Worm (Caenorhabditis elegans): ENCODE results near the gene rpi-1.

The rpi-1 gene

DNA sequence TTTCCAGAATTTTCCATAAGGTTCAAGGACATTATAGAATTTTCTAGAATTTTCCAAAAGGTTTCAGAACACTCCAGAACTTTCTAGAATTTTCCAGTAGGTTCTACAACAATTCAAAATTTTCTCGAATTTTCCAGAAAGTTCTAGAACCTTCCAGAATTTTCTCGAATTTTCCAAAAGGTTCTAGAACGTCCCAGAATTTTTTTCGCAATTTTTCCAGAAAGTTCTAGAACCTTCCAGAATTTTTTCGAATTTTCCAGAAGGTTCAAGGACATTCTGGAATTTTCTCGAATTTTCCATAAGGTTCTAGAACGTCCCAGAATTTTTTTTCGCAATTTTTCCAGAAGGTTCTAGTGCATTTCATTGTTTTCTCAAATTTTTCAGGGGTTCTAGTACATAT lies 15.5 kb upstream of the rpi-1 start:
- TF ChIP-seq med-1 (GFP tag; optimal IDR thresholded peaks at IDR 0.05; ENCODE audit: insufficient read depth) (no peak), cog-1 (tag; optimal IDR thresholded peaks at IDR 0.05) (no peak), tab-1 (GFP tag; IDR thresholded peaks at IDR 0.05) (no peak), flt-1 (GFP tag; IDR thresholded peaks at IDR 0.05) (no peak), klf-2 (GFP tag; conservative IDR thresholded peaks at IDR 0.05) (no peak), ztf-23 (GFP tag; IDR thresholded peaks at IDR 0.05) (no peak), ref-1 (GFP tag; conservative IDR thresholded peaks at IDR 0.05) (no peak), T22C8.4 (GFP tag; IDR thresholded peaks at IDR 0.05) (no peak)

- TF ChIP-seq cog-1 (tag; optimal IDR thresholded peaks at IDR 0.05) (peak; percentile 74), flt-1 (GFP tag; IDR thresholded peaks at IDR 0.05) (peak; percentile 76), T22C8.4 (GFP tag; IDR thresholded peaks at IDR 0.05) (no peak), ztf-29 (GFP tag; IDR thresholded peaks at IDR 0.05) (peak; percentile 52; the same call in 1 of the 2 replicates), ref-1 (GFP tag; conservative IDR thresholded peaks at IDR 0.05) (no peak), tab-1 (GFP tag; IDR thresholded peaks at IDR 0.05) (peak; percentile 71; the same call in 1 of the 2 replicates), med-1 (GFP tag; optimal IDR thresholded peaks at IDR 0.05; ENCODE audit: insufficient read depth) (no peak), klf-2 (GFP tag; conservative IDR thresholded peaks at IDR 0.05) (0 out of 2 replicates have a peak, but pooled peaks have one; percentile 41), ztf-23 (GFP tag; IDR thresholded peaks at IDR 0.05) (peak; percentile 83)
Observed at ce11 chrII:13976161-13976560, 13.9 kb upstream of the rpi-1 start, which contains the start of gene Y39G8B.2. Gene Y39G8B.2 (minus strand): TSS chrII:13976221.

DNA sequence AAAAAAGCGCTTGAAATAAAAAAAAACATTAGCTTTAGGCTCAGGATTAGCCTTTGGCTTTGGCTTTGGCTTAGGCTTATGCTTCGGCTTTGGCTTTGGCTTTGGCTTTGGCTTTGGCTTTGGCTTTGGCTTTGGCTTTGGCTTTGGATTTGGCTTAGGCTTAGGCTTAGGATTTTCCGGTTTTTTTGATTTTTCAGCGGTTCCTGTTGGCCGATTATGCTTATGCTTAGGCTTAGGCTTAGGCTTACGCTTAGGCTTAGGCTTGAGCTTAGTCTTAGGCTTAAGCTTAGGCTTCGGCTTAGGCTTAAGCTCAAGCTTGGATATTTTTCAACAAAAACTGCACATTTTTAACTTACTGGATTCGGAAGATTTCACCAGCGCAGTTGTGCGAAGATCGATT lies 11.9 kb upstream of the rpi-1 start:
- TF ChIP-seq ztf-29 (GFP tag; IDR thresholded peaks at IDR 0.05) (peak; percentile 74; the same call in 1 of the 2 replicates), klf-2 (GFP tag; conservative IDR thresholded peaks at IDR 0.05) (no peak), tab-1 (GFP tag; IDR thresholded peaks at IDR 0.05) (no peak)

ce11 chrII:13973514-13973913 lies 11.3 kb upstream of the rpi-1 start, which contains the start of gene Y39G8B.1:
Gene Y39G8B.1 (minus strand): TSS chrII:13973812.
- TF ChIP-seq ztf-29 (GFP tag; IDR thresholded peaks at IDR 0.05) = no peak
- no peak for TF ChIP-seq tab-1 (GFP tag; IDR thresholded peaks at IDR 0.05)
- no peak for TF ChIP-seq ztf-23 (GFP tag; IDR thresholded peaks at IDR 0.05)

ce11 chrII:13972199-13972598 lies 10.0 kb upstream of the rpi-1 start:
- TF ChIP-seq flt-1 (GFP tag; IDR thresholded peaks at IDR 0.05) (no peak), klf-2 (GFP tag; conservative IDR thresholded peaks at IDR 0.05) (no peak), med-1 (GFP tag; optimal IDR thresholded peaks at IDR 0.05; ENCODE audit: insufficient read depth) (no peak), ztf-29 (GFP tag; IDR thresholded peaks at IDR 0.05) (no peak), T22C8.4 (GFP tag; IDR thresholded peaks at IDR 0.05) (no peak), cog-1 (tag; optimal IDR thresholded peaks at IDR 0.05) (no peak), tab-1 (GFP tag; IDR thresholded peaks at IDR 0.05) (no peak), ztf-23 (GFP tag; IDR thresholded peaks at IDR 0.05) (no peak)

- TF ChIP-seq T22C8.4 (GFP tag; IDR thresholded peaks at IDR 0.05) (no peak), ztf-23 (GFP tag; IDR thresholded peaks at IDR 0.05) (no peak), tab-1 (GFP tag; IDR thresholded peaks at IDR 0.05) (no peak), klf-2 (GFP tag; conservative IDR thresholded peaks at IDR 0.05) (no peak), flt-1 (GFP tag; IDR thresholded peaks at IDR 0.05) (no peak), cog-1 (tag; optimal IDR thresholded peaks at IDR 0.05) (no peak), ref-1 (GFP tag; conservative IDR thresholded peaks at IDR 0.05) (no peak), ztf-29 (GFP tag; IDR thresholded peaks at IDR 0.05) (no peak), med-1 (GFP tag; optimal IDR thresholded peaks at IDR 0.05; ENCODE audit: insufficient read depth) (no peak)
Observed at ce11 chrII:13968979-13969378, 6.8 kb upstream of the rpi-1 start, which contains the start of gene sre-43. Gene sre-43 (minus strand): TSS chrII:13969079.

- no peak for TF ChIP-seq T22C8.4 (GFP tag; IDR thresholded peaks at IDR 0.05)
- TF ChIP-seq flt-1 (GFP tag; IDR thresholded peaks at IDR 0.05) = no peak
- TF ChIP-seq ztf-29 (GFP tag; IDR thresholded peaks at IDR 0.05) = no peak
- no peak for TF ChIP-seq ztf-23 (GFP tag; IDR thresholded peaks at IDR 0.05)
- TF ChIP-seq tab-1 (GFP tag; IDR thresholded peaks at IDR 0.05) = no peak
- TF ChIP-seq med-1 (GFP tag; optimal IDR thresholded peaks at IDR 0.05; ENCODE audit: insufficient read depth) = no peak
- no peak for TF ChIP-seq cog-1 (tag; optimal IDR thresholded peaks at IDR 0.05)
- TF ChIP-seq ref-1 (GFP tag; conservative IDR thresholded peaks at IDR 0.05) = no peak
- no peak for TF ChIP-seq klf-2 (GFP tag; conservative IDR thresholded peaks at IDR 0.05)
Observed at ce11 chrII:13966242-13966641, 4.0 kb upstream of the rpi-1 start, which contains the start of gene W07G1.7. Gene W07G1.7 (minus strand): TSS chrII:13966342.

ce11 chrII:13964325-13964724 lies 2.1 kb upstream of the rpi-1 start:
- TF ChIP-seq cog-1 (tag; optimal IDR thresholded peaks at IDR 0.05) (no peak), ztf-23 (GFP tag; IDR thresholded peaks at IDR 0.05) (no peak), ref-1 (GFP tag; conservative IDR thresholded peaks at IDR 0.05) (no peak), flt-1 (GFP tag; IDR thresholded peaks at IDR 0.05) (no peak), klf-2 (GFP tag; conservative IDR thresholded peaks at IDR 0.05) (no peak), med-1 (GFP tag; optimal IDR thresholded peaks at IDR 0.05; ENCODE audit: insufficient read depth) (no peak)

- TF ChIP-seq ref-1 (GFP tag; conservative IDR thresholded peaks at IDR 0.05) (no peak), cog-1 (tag; optimal IDR thresholded peaks at IDR 0.05) (no peak), ztf-29 (GFP tag; IDR thresholded peaks at IDR 0.05) (no peak), med-1 (GFP tag; optimal IDR thresholded peaks at IDR 0.05; ENCODE audit: insufficient read depth) (no peak), klf-2 (GFP tag; conservative IDR thresholded peaks at IDR 0.05) (no peak), flt-1 (GFP tag; IDR thresholded peaks at IDR 0.05) (no peak)
Observed at ce11 chrII:13961567-13961966, 652 bp downstream of the rpi-1 start.

DNA sequence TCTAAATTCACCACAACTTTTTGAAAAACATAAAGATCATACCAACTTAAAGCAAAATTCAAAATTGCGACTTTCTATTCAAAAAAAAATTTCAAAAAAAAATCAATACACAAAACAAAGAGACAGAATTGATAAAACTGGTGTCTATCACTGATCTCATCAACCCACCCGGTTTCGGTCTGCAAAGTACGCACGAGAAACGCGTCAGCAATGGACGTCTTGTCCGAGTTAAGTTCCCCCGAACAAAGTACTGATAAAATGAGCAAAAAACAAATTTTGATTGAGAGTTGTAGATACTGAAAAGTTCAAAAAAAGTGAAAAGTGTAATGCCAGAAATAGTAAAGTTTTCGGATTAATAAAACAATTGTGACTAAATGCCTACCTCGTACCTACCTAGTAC lies 3.9 kb downstream of the rpi-1 start:
- no peak for TF ChIP-seq ref-1 (GFP tag; conservative IDR thresholded peaks at IDR 0.05)
- TF ChIP-seq tab-1 (GFP tag; IDR thresholded peaks at IDR 0.05) = no peak
- no peak for TF ChIP-seq klf-2 (GFP tag; conservative IDR thresholded peaks at IDR 0.05)
- no peak for TF ChIP-seq ztf-29 (GFP tag; IDR thresholded peaks at IDR 0.05)
- TF ChIP-seq ztf-23 (GFP tag; IDR thresholded peaks at IDR 0.05) = no peak
- TF ChIP-seq flt-1 (GFP tag; IDR thresholded peaks at IDR 0.05) = no peak
- TF ChIP-seq cog-1 (tag; optimal IDR thresholded peaks at IDR 0.05) = no peak
- TF ChIP-seq T22C8.4 (GFP tag; IDR thresholded peaks at IDR 0.05) = no peak
- no peak for TF ChIP-seq med-1 (GFP tag; optimal IDR thresholded peaks at IDR 0.05; ENCODE audit: insufficient read depth)

Data from whole organism, midembryonic.